Fruit fly (Drosophila melanogaster): ENCODE data around the gene Gip.

The Gip gene

dm6 chrX:10307955-10308354 lies 21.7 kb downstream of the Gip start:
- TF ChIP-seq CG9948 (tag; optimal IDR thresholded peaks at IDR 0.05), result no peak
- no peak for TF ChIP-seq rn (GFP tag; IDR thresholded peaks at IDR 0.05)
- no peak for TF ChIP-seq gl (tag; optimal IDR thresholded peaks at IDR 0.05)
- TF ChIP-seq CG17806 (tag; optimal IDR thresholded peaks at IDR 0.05), result no peak
- no peak for TF ChIP-seq CG8301 (tag; optimal IDR thresholded peaks at IDR 0.05)
- no peak for TF ChIP-seq Pif1B (GFP tag; optimal IDR thresholded peaks at IDR 0.05)
- TF ChIP-seq CG8159 (tag; optimal IDR thresholded peaks at IDR 0.05), result no peak
- no peak for TF ChIP-seq Ets98B (GFP tag; IDR thresholded peaks at IDR 0.05)
- TF ChIP-seq CG34367 (tag; optimal IDR thresholded peaks at IDR 0.05), result no peak
- TF ChIP-seq Pif1A (GFP tag; optimal IDR thresholded peaks at IDR 0.05), result no peak
- TF ChIP-seq CG14655 (GFP tag; optimal IDR thresholded peaks at IDR 0.05), result no peak

dm6 chrX:10300140-10300539 lies 29.5 kb downstream of the Gip start:
- TF ChIP-seq CG15710 (tag; optimal IDR thresholded peaks at IDR 0.05) (no peak), CG4496 (GFP tag; IDR thresholded peaks at IDR 0.05) (no peak), CG12605 (GFP tag; IDR thresholded peaks at IDR 0.05) (no peak), CG17806 (tag; optimal IDR thresholded peaks at IDR 0.05) (no peak), CG9948 (tag; optimal IDR thresholded peaks at IDR 0.05) (no peak), CG34367 (tag; optimal IDR thresholded peaks at IDR 0.05) (no peak)

dm6 chrX:10290761-10291041 lies 39.0 kb downstream of the Gip start:
- TF ChIP-seq CG10348 (GFP tag; IDR thresholded peaks at IDR 0.05) (no peak), CG32121 (GFP tag; IDR thresholded peaks at IDR 0.05) (0 out of 2 replicates have a peak, but pooled peaks have one; percentile 13)

dm6 chrX:10289935-10290760 lies 39.5 kb downstream of the Gip start:
- TF ChIP-seq CG4496 (GFP tag; IDR thresholded peaks at IDR 0.05) (peak; percentile 61; the same call in 2 of the 3 replicates), CG17806 (tag; optimal IDR thresholded peaks at IDR 0.05) (no peak), rn (GFP tag; IDR thresholded peaks at IDR 0.05) (no peak), CG8301 (tag; optimal IDR thresholded peaks at IDR 0.05) (no peak), CG12605 (GFP tag; IDR thresholded peaks at IDR 0.05) (peak; percentile 53), Snoo (tag; optimal IDR thresholded peaks at IDR 0.05) (no peak), Pif1B (GFP tag; optimal IDR thresholded peaks at IDR 0.05) (no peak), D1 (tag; optimal IDR thresholded peaks at IDR 0.05) (no peak), CG32121 (GFP tag; IDR thresholded peaks at IDR 0.05) (peak; percentile 49), EcR (GFP tag; optimal IDR thresholded peaks at IDR 0.05) (no peak), Pif1A (GFP tag; optimal IDR thresholded peaks at IDR 0.05) (no peak), CG13204 (GFP tag; optimal IDR thresholded peaks at IDR 0.05) (no peak), CG15710 (tag; optimal IDR thresholded peaks at IDR 0.05) (no peak), CG8159 (tag; optimal IDR thresholded peaks at IDR 0.05) (no peak), CG10348 (GFP tag; IDR thresholded peaks at IDR 0.05) (no peak), CG9948 (tag; optimal IDR thresholded peaks at IDR 0.05) (no peak), Ets98B (GFP tag; IDR thresholded peaks at IDR 0.05) (peak; percentile 26; the same call in 1 of the 2 replicates), CG14655 (GFP tag; optimal IDR thresholded peaks at IDR 0.05) (peak; percentile 12), gl (tag; optimal IDR thresholded peaks at IDR 0.05) (no peak), CG34367 (tag; optimal IDR thresholded peaks at IDR 0.05) (no peak), fd96Ca (GFP tag; IDR thresholded peaks at IDR 0.05) (no peak)
